Worm (Caenorhabditis elegans): ENCODE measurements around the gene cyn-9.

The cyn-9 gene

ce11 chrIII:3664224-3664623 is 35.2 kb downstream of the cyn-9 start, which contains the start of gene C46F11.4 (continued):
- no peak for TF ChIP-seq nhr-11 (tag; optimal IDR thresholded peaks at IDR 0.05)
- peak; percentile 68 for TF ChIP-seq nhr-232 (tag; optimal IDR thresholded peaks at IDR 0.05)
- peak; percentile 43 for TF ChIP-seq tbx-7 (tag; optimal IDR thresholded peaks at IDR 0.05)
- no peak for TF ChIP-seq dve-1 (tag; optimal IDR thresholded peaks at IDR 0.05)
- peak; percentile 61 for TF ChIP-seq ref-2 (tag; optimal IDR thresholded peaks at IDR 0.05)
- TF ChIP-seq ceh-6 (GFP tag; optimal IDR thresholded peaks at IDR 0.05): peak; percentile 84
- TF ChIP-seq hlh-8 (tag; optimal IDR thresholded peaks at IDR 0.05): peak; percentile 92
- TF ChIP-seq ets-4 (tag; optimal IDR thresholded peaks at IDR 0.05): peak; percentile 23
- peak; percentile 78 for TF ChIP-seq zip-5 (tag; optimal IDR thresholded peaks at IDR 0.05)
- peak; percentile 91 for TF ChIP-seq fax-1 (tag; optimal IDR thresholded peaks at IDR 0.05)
- no peak for TF ChIP-seq elt-4 (tag; optimal IDR thresholded peaks at IDR 0.05)
- TF ChIP-seq pha-4 (tag; optimal IDR thresholded peaks at IDR 0.05): no peak
- peak; percentile 81 for TF ChIP-seq ceh-45 (GFP tag; IDR thresholded peaks at IDR 0.05)
- TF ChIP-seq ceh-31 (tag; optimal IDR thresholded peaks at IDR 0.05): peak; percentile 84
- peak; percentile 92 for TF ChIP-seq tbx-2 (tag; optimal IDR thresholded peaks at IDR 0.05)
- TF ChIP-seq sox-2 (GFP tag; IDR thresholded peaks at IDR 0.05): peak; percentile 54
- peak; percentile 85 for TF ChIP-seq pat-9 (tag; optimal IDR thresholded peaks at IDR 0.05)
- TF ChIP-seq gmeb-2 (tag; optimal IDR thresholded peaks at IDR 0.05): peak; percentile 88
- peak; percentile 88 for TF ChIP-seq ttx-3 (tag; optimal IDR thresholded peaks at IDR 0.05)
- no peak for TF ChIP-seq ceh-30 (tag; optimal IDR thresholded peaks at IDR 0.05)
- TF ChIP-seq unc-86 (tag; optimal IDR thresholded peaks at IDR 0.05): peak; percentile 88

ce11 chrIII:3657479-3657878 is 42.0 kb downstream of the cyn-9 start, which contains the start of gene C46F11.5:
Gene C46F11.5 (minus strand): TSS chrIII:3657606.
- TF ChIP-seq tbx-2 (tag; optimal IDR thresholded peaks at IDR 0.05) (no peak), ztf-16 (tag; optimal IDR thresholded peaks at IDR 0.05) (no peak), hlh-15 (tag; optimal IDR thresholded peaks at IDR 0.05) (no peak), odd-2 (tag; optimal IDR thresholded peaks at IDR 0.05) (no peak), Y22D7AL.16 (tag; optimal IDR thresholded peaks at IDR 0.05) (no peak), nfya-1 (tag; optimal IDR thresholded peaks at IDR 0.05) (no peak), ceh-24 (tag; optimal IDR thresholded peaks at IDR 0.05) (no peak), madf-2 (tag; optimal IDR thresholded peaks at IDR 0.05) (no peak)

- TF ChIP-seq lim-6 (tag; optimal IDR thresholded peaks at IDR 0.05) (no peak), ztf-16 (tag; optimal IDR thresholded peaks at IDR 0.05) (no peak), pag-3 (tag; optimal IDR thresholded peaks at IDR 0.05; ENCODE audit: borderline replicate concordance) (no peak), unc-3 (GFP tag; conservative IDR thresholded peaks at IDR 0.05) (no peak), unc-3 (tag; optimal IDR thresholded peaks at IDR 0.05) (no peak), ceh-14 (tag; optimal IDR thresholded peaks at IDR 0.05) (no peak), ceh-6 (GFP tag; optimal IDR thresholded peaks at IDR 0.05) (no peak)
Measured at ce11 chrIII:3652964-3653363, 46.5 kb downstream of the cyn-9 start.

ce11 chrIII:3652427-3652826 is 47.0 kb downstream of the cyn-9 start:
- TF ChIP-seq ceh-30 (tag; optimal IDR thresholded peaks at IDR 0.05) (no peak), mec-3 (tag; optimal IDR thresholded peaks at IDR 0.05; ENCODE audit: borderline replicate concordance) (no peak), madf-2 (tag; optimal IDR thresholded peaks at IDR 0.05) (no peak), F13H6.1 (tag; optimal IDR thresholded peaks at IDR 0.05) (no peak), K09A11.1 (tag; optimal IDR thresholded peaks at IDR 0.05; ENCODE audit: insufficient read depth) (no peak), fkh-10 (GFP tag; optimal IDR thresholded peaks at IDR 0.05) (no peak), pha-2 (tag; optimal IDR thresholded peaks at IDR 0.05) (no peak), fkh-6 (tag; optimal IDR thresholded peaks at IDR 0.05) (no peak), ceh-14 (tag; optimal IDR thresholded peaks at IDR 0.05) (no peak), dmd-4 (tag; optimal IDR thresholded peaks at IDR 0.05; ENCODE audit: borderline replicate concordance) (no peak), ceh-6 (GFP tag; optimal IDR thresholded peaks at IDR 0.05) (no peak), sdc-2 (tag; optimal IDR thresholded peaks at IDR 0.05) (no peak), unc-3 (GFP tag; conservative IDR thresholded peaks at IDR 0.05) (no peak), unc-3 (tag; optimal IDR thresholded peaks at IDR 0.05) (no peak), ceh-24 (tag; optimal IDR thresholded peaks at IDR 0.05) (no peak), dve-1 (tag; optimal IDR thresholded peaks at IDR 0.05) (no peak), Y22D7AL.16 (tag; optimal IDR thresholded peaks at IDR 0.05) (no peak), eyg-1 (tag; optimal IDR thresholded peaks at IDR 0.05) (no peak)

Data from whole organism, late embryonic.